Worm (Caenorhabditis elegans) whole organism, L2 larva: ENCODE results near the gene oac-5.

ENCODE experiments used
- aly-2 ChIP-seq: fragments of 150-350 bp; optimal IDR thresholded peaks from 2 replicates; lab custom pipeline; 2014; ENCODE audit warnings: missing biosample characterization, missing genetic modification characterization
- crh-2 ChIP-seq: sonication (generic microtip); optimal IDR thresholded peaks from 2 replicates; lab custom pipeline; 2017; ENCODE audit warnings: missing biosample characterization, missing genetic modification characterization
- nhr-25 ChIP-seq: fragments of 150-350 bp; sonication (generic microtip); optimal IDR thresholded peaks from 3 replicates; lab custom pipeline; 2014; ENCODE audit warnings: missing biosample characterization, missing genetic modification characterization
- unc-39 ChIP-seq: fragments of 150-350 bp; optimal IDR thresholded peaks from 2 replicates; lab custom pipeline; 2014; ENCODE audit warnings: missing biosample characterization, missing genetic modification characterization

- no peak for TF ChIP-seq crh-2
- no peak for TF ChIP-seq unc-39 (tag; lab: Kevin White, UChicago)
- no peak for TF ChIP-seq aly-2 (tag; lab: Kevin White, UChicago)
- no peak for TF ChIP-seq nhr-25 (tag; lab: Kevin White, UChicago)
Measured at ce11 chrV:16266514-16266913, 26.0 kb upstream of the oac-5 start, which contains the start of gene T13F3.4.
